Fruit fly (Drosophila melanogaster) whole organism, embryonic: Measurements from ENCODE around the gene Dus1.

Experiments used
- Asciz ChIP-seq: fragments of 200-800 bp; sonication (Bioruptor generic); optimal IDR thresholded peaks from 2 replicates; lab custom pipeline; 2017; ENCODE audit warnings: missing biosample characterization, mild to moderate bottlenecking, missing genetic modification characterization, missing genetic modification reagents
- Atf3 ChIP-seq: fragments of 200-800 bp; sonication (Bioruptor generic); optimal IDR thresholded peaks from 3 replicates; lab custom pipeline; 2016; ENCODE audit warnings: missing biosample characterization, missing genetic modification characterization
- Awh ChIP-seq: fragments of 200-800 bp; sonication (Bioruptor generic); IDR thresholded peaks from 2 replicates; pipeline ENCODE4, ENCODE4 v1.3.6; 2022; ENCODE audit warnings: missing biosample characterization, missing genetic modification characterization
- Bdp1 ChIP-seq: fragments of 200-800 bp; sonication (Bioruptor generic); optimal IDR thresholded peaks from 3 replicates; lab custom pipeline; 2016; ENCODE audit warnings: missing biosample characterization, missing genetic modification characterization
- CG10979 ChIP-seq: fragments of 200-800 bp; sonication (Bioruptor generic); optimal IDR thresholded peaks from 2 replicates; lab custom pipeline; 2018; ENCODE audit warnings: missing biosample characterization, mild to moderate bottlenecking, missing genetic modification characterization, moderate library complexity
- CG11560 ChIP-seq: fragments of 200-800 bp; sonication (Bioruptor generic); IDR thresholded peaks from 3 replicates; pipeline ENCODE4 v1.3.6; 2022; ENCODE audit warnings: missing biosample characterization, missing genetic modification characterization
- CG12299 ChIP-seq: fragments of 200-800 bp; sonication (Bioruptor generic); optimal IDR thresholded peaks from 2 replicates; lab custom pipeline; 2018; ENCODE audit warnings: missing biosample characterization, mild to moderate bottlenecking, missing genetic modification characterization
- CG12744 ChIP-seq: fragments of 200-800 bp; sonication (Bioruptor generic); optimal IDR thresholded peaks from 2 replicates; lab custom pipeline; 2016; ENCODE audit warnings: missing biosample characterization, missing genetic modification characterization
- CG12942 ChIP-seq: fragments of 200-800 bp; sonication (Bioruptor generic); optimal IDR thresholded peaks from 3 replicates; lab custom pipeline; 2016; ENCODE audit warnings: missing biosample characterization, missing genetic modification characterization
- CG14014 ChIP-seq: fragments of 200-800 bp; sonication (Bioruptor generic); IDR thresholded peaks from 2 replicates; pipeline ENCODE4 v1.3.6; 2022; ENCODE audit warnings: missing biosample characterization, missing genetic modification characterization
- CG14441 ChIP-seq: fragments of 200-800 bp; sonication (Bioruptor generic); IDR thresholded peaks from 2 replicates; pipeline ENCODE4 v1.3.6; 2022; ENCODE audit warnings: missing biosample characterization, missing genetic modification characterization
- CG14860 ChIP-seq: fragments of 200-800 bp; sonication (Bioruptor generic); IDR thresholded peaks from 3 replicates; pipeline ENCODE4 v1.3.6; 2022; ENCODE audit warnings: missing biosample characterization, missing genetic modification characterization; ENCODE audit not compliant: partially characterized antibody
- CG1529 ChIP-seq: fragments of 200-800 bp; sonication (Bioruptor generic); optimal IDR thresholded peaks from 3 replicates; lab custom pipeline; 2018; ENCODE audit warnings: missing biosample characterization, missing genetic modification characterization
- CG16813 ChIP-seq: fragments of 200-800 bp; sonication (Bioruptor generic); IDR thresholded peaks from 3 replicates; pipeline ENCODE4 v1.3.6; 2022; ENCODE audit warnings: missing biosample characterization, missing genetic modification characterization; ENCODE audit not compliant: partially characterized antibody
- CG17328 ChIP-seq: fragments of 200-800 bp; sonication (Bioruptor generic); IDR thresholded peaks from 2 replicates; pipeline ENCODE4 v1.3.6; 2022; ENCODE audit warnings: missing biosample characterization, missing genetic modification characterization
- CG17568 ChIP-seq: fragments of 200-800 bp; sonication (Bioruptor generic); optimal IDR thresholded peaks from 2 replicates; lab custom pipeline; 2018; ENCODE audit warnings: missing biosample characterization, mild to moderate bottlenecking, missing genetic modification characterization, moderate library complexity
- CG17612 ChIP-seq: fragments of 200-800 bp; sonication (Bioruptor generic); IDR thresholded peaks from 2 replicates; pipeline ENCODE4 v1.3.6; 2022; ENCODE audit warnings: missing biosample characterization, missing genetic modification characterization
- CG30020 ChIP-seq: fragments of 200-800 bp; optimal IDR thresholded peaks from 2 replicates; lab custom pipeline; 2019; ENCODE audit warnings: missing biosample characterization, mild to moderate bottlenecking, missing genetic modification characterization, moderate library complexity
- CG3407 ChIP-seq: fragments of 200-800 bp; sonication (Bioruptor generic); optimal IDR thresholded peaks from 2 replicates; lab custom pipeline; 2018; ENCODE audit warnings: missing biosample characterization, mild to moderate bottlenecking, missing genetic modification characterization
- CG3838 ChIP-seq: fragments of 200-800 bp; sonication (Bioruptor generic); optimal IDR thresholded peaks from 3 replicates; lab custom pipeline; 2016; ENCODE audit warnings: missing biosample characterization, missing genetic modification characterization
- CG43689 ChIP-seq: fragments of 200-800 bp; sonication (Bioruptor generic); IDR thresholded peaks from 2 replicates; pipeline ENCODE4 v1.3.6; 2022; ENCODE audit warnings: missing biosample characterization, missing genetic modification characterization
- CG6254 ChIP-seq: fragments of 200-800 bp; sonication (Bioruptor generic); optimal IDR thresholded peaks from 3 replicates; lab custom pipeline; 2017; ENCODE audit warnings: mild to moderate bottlenecking, missing biosample characterization, missing genetic modification reagents, missing genetic modification characterization
- CG6765 ChIP-seq: fragments of 200-800 bp; sonication (Bioruptor generic); optimal IDR thresholded peaks from 3 replicates; lab custom pipeline; 2017; ENCODE audit warnings: missing biosample characterization, mild to moderate bottlenecking, missing genetic modification characterization
- CG8281 ChIP-seq: fragments of 200-800 bp; sonication (Bioruptor generic); optimal IDR thresholded peaks from 2 replicates; lab custom pipeline; 2018; ENCODE audit warnings: missing biosample characterization, mild to moderate bottlenecking, missing genetic modification characterization, moderate library complexity
- CG8478 ChIP-seq: fragments of >200 bp; optimal IDR thresholded peaks from 2 replicates; lab custom pipeline; 2018
- CG9797 ChIP-seq: fragments of 200-800 bp; sonication (Bioruptor generic); optimal IDR thresholded peaks from 3 replicates; lab custom pipeline; 2018; ENCODE audit warnings: missing biosample characterization, mild to moderate bottlenecking, missing genetic modification characterization
- Dll ChIP-seq: fragments of 200-800 bp; sonication (Bioruptor generic); IDR thresholded peaks from 4 replicates; pipeline ENCODE4 v1.3.6; 2022; ENCODE audit warnings: missing biosample characterization, missing genetic modification characterization; ENCODE audit not compliant: partially characterized antibody
- Doc2 ChIP-seq: fragments of 200-800 bp; sonication (Bioruptor generic); IDR thresholded peaks from 2 replicates; pipeline ENCODE4 v1.3.6; 2022; ENCODE audit warnings: missing biosample characterization, missing genetic modification characterization
- Doc3 ChIP-seq: fragments of 200-800 bp; sonication (Bioruptor generic); IDR thresholded peaks from 3 replicates; pipeline ENCODE4 v1.3.6; 2022; ENCODE audit warnings: missing biosample characterization, missing genetic modification characterization; ENCODE audit not compliant: partially characterized antibody
- Dp ChIP-seq: fragments of 200-800 bp; sonication (Bioruptor generic); optimal IDR thresholded peaks from 2 replicates; lab custom pipeline; 2018; ENCODE audit warnings: missing biosample characterization, mild to moderate bottlenecking, missing genetic modification characterization, moderate library complexity
- Ets97D ChIP-seq: fragments of 200-800 bp; sonication (Bioruptor generic); optimal IDR thresholded peaks from 3 replicates; lab custom pipeline; 2016; ENCODE audit warnings: missing biosample characterization, missing genetic modification characterization
- Lpt ChIP-seq: fragments of >200 bp; optimal IDR thresholded peaks from 2 replicates; lab custom pipeline; 2018; ENCODE audit warnings: missing biosample characterization, missing genetic modification characterization
- Meics ChIP-seq: fragments of 200-800 bp; sonication (Bioruptor generic); optimal IDR thresholded peaks from 2 replicates; lab custom pipeline; 2017; ENCODE audit warnings: missing biosample characterization, mild to moderate bottlenecking, missing genetic modification characterization
- al ChIP-seq: fragments of 200-800 bp; sonication (Bioruptor generic); IDR thresholded peaks from 2 replicates; pipeline ENCODE4 v1.3.6; 2022; ENCODE audit warnings: missing biosample characterization, missing genetic modification characterization
- bab2 ChIP-seq: fragments of 200-800 bp; sonication (Bioruptor generic); optimal IDR thresholded peaks from 2 replicates; lab custom pipeline; 2016; ENCODE audit warnings: missing biosample characterization, missing genetic modification characterization
- br ChIP-seq: fragments of >200 bp; optimal IDR thresholded peaks from 2 replicates; lab custom pipeline; 2017
- cas ChIP-seq: fragments of 200-800 bp; sonication (Bioruptor generic); IDR thresholded peaks from 2 replicates; pipeline ENCODE4 v1.3.6; 2022; ENCODE audit warnings: missing biosample characterization, missing genetic modification characterization
- chif ChIP-seq, 2 experiments: fragments of 200-800 bp; sonication (Bioruptor generic); optimal IDR thresholded peaks; 3 replicates each; lab custom pipeline; 2016; ENCODE audit warnings: missing biosample characterization in 2 of 2, missing genetic modification characterization in 2 of 2
- hbn ChIP-seq: fragments of 200-800 bp; sonication (Bioruptor generic); IDR thresholded peaks from 2 replicates; pipeline ENCODE4 v1.3.6; 2022; ENCODE audit warnings: missing biosample characterization, missing genetic modification characterization; ENCODE audit not compliant: partially characterized antibody
- her ChIP-seq: fragments of 200-800 bp; sonication (Bioruptor generic); optimal IDR thresholded peaks from 2 replicates; lab custom pipeline; 2016; ENCODE audit warnings: missing biosample characterization, missing genetic modification characterization
- hth ChIP-seq: fragments of >200 bp; optimal IDR thresholded peaks from 2 replicates; lab custom pipeline; 2017; ENCODE audit warnings: inconsistent platforms
- lab ChIP-seq: fragments of 200-800 bp; sonication (Bioruptor generic); optimal IDR thresholded peaks from 3 replicates; lab custom pipeline; 2017; ENCODE audit warnings: missing biosample characterization, missing genetic modification characterization, mild to moderate bottlenecking, moderate library complexity, missing genetic modification reagents
- luna ChIP-seq: fragments of 200-800 bp; sonication (Bioruptor generic); optimal IDR thresholded peaks from 2 replicates; lab custom pipeline; 2016; ENCODE audit warnings: missing biosample characterization, missing genetic modification characterization
- nmo ChIP-seq: fragments of 200-800 bp; sonication (Bioruptor generic); optimal IDR thresholded peaks from 2 replicates; lab custom pipeline; 2018; ENCODE audit warnings: missing biosample characterization, mild to moderate bottlenecking, missing genetic modification characterization, moderate library complexity
- p53 ChIP-seq: fragments of 200-800 bp; sonication (Bioruptor generic); optimal IDR thresholded peaks from 2 replicates; lab custom pipeline; 2016; ENCODE audit warnings: missing biosample characterization, missing genetic modification characterization
- peb ChIP-seq: fragments of 200-800 bp; sonication (Bioruptor generic); IDR thresholded peaks from 2 replicates; pipeline ENCODE4 v1.3.6; 2022; ENCODE audit warnings: missing biosample characterization, missing genetic modification characterization
- pnt ChIP-seq: fragments of 200-800 bp; sonication (Bioruptor generic); optimal IDR thresholded peaks from 3 replicates; lab custom pipeline; 2016; ENCODE audit warnings: missing biosample characterization, missing genetic modification characterization
- schlank ChIP-seq: fragments of 200-800 bp; sonication (Bioruptor generic); optimal IDR thresholded peaks from 2 replicates; lab custom pipeline; 2018; ENCODE audit warnings: missing biosample characterization, mild to moderate bottlenecking, missing genetic modification characterization
- tgo ChIP-seq: fragments of 200-800 bp; sonication (Bioruptor generic); IDR thresholded peaks from 3 replicates; pipeline ENCODE4 v1.3.6; 2022; ENCODE audit warnings: missing biosample characterization, missing genetic modification characterization
- tna ChIP-seq: fragments of 200-800 bp; sonication (Bioruptor generic); IDR thresholded peaks from 2 replicates; pipeline ENCODE4 v1.3.6; 2022; ENCODE audit warnings: missing biosample characterization, missing genetic modification characterization; ENCODE audit not compliant: partially characterized antibody
- usp ChIP-seq: fragments of >200 bp; optimal IDR thresholded peaks from 2 replicates; lab custom pipeline; 2017; ENCODE audit warnings: missing biosample characterization, missing genetic modification characterization
- vnd ChIP-seq: fragments of 200-800 bp; sonication (Bioruptor generic); IDR thresholded peaks from 3 replicates; pipeline ENCODE4 v1.3.6; 2022; ENCODE audit warnings: missing biosample characterization, missing genetic modification characterization; ENCODE audit not compliant: partially characterized antibody

The Dus1 gene

DNA sequence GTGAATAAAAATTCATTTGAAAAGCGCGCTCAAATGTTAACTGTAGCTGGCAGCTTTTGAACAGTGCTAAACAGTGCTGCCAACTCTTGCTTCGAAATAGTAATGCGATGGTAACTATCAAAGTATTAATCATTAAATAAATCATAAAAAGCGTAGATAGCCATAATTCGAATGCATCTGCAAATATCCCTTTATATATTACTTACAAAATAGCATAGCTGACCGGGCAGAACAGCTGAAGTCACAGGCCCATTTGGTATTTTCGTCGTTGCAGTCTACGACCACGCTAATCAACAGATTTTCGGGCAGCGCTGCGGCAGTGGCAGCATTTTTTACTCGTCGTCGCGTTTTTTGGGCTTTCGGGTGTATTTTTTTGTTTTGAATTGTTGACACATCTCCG lies 34.1 kb upstream of the Dus1 start, which contains the start of gene Plc21C (continued):
- TF ChIP-seq Awh (GFP tag; lab: Robert Waterston, UW): no peak
- no peak for TF ChIP-seq CG3838 (GFP tag; lab: Kevin White, UChicago)
- TF ChIP-seq CG8478 (lab: Kevin White, UChicago): no peak
- no peak for TF ChIP-seq CG12744 (GFP tag; lab: Kevin White, UChicago)
- TF ChIP-seq luna (GFP tag; lab: Kevin White, UChicago): no peak
- TF ChIP-seq nmo (GFP tag; lab: Kevin White, UChicago): peak; percentile 77
- TF ChIP-seq CG17328 (GFP tag; lab: Robert Waterston, UW): no peak
- TF ChIP-seq CG3407 (GFP tag; lab: Kevin White, UChicago): no peak
- TF ChIP-seq hbn (GFP tag; lab: Robert Waterston, UW): 0 out of 2 replicates have a peak, but pooled peaks have one; percentile 25
- peak; percentile 60; the same call in 3 of the 4 replicates for TF ChIP-seq Dll
- peak; percentile 13 for TF ChIP-seq CG12942 (GFP tag; lab: Kevin White, UChicago)
- no peak for TF ChIP-seq CG8281
- peak; percentile 53; the same call in 2 of the 3 replicates for TF ChIP-seq CG16813 (GFP tag; lab: Robert Waterston, UW)
- no peak for TF ChIP-seq CG1529 (GFP tag; lab: Kevin White, UChicago)
- no peak for TF ChIP-seq Doc2 (GFP tag; lab: Robert Waterston, UW)
- TF ChIP-seq CG10979: peak; percentile 21
- no peak for TF ChIP-seq Asciz (GFP tag; lab: Kevin White, UChicago)
- TF ChIP-seq Meics: peak; percentile 20
- TF ChIP-seq CG12299 (tag; lab: Kevin White, UChicago): no peak
- TF ChIP-seq Bdp1 (GFP tag; lab: Kevin White, UChicago): peak; percentile 10
- peak; percentile 89 for TF ChIP-seq CG9797
- TF ChIP-seq p53 (GFP tag; lab: Kevin White, UChicago): no peak
- no peak for TF ChIP-seq schlank (tag; lab: Kevin White, UChicago)
- peak; percentile 93 for TF ChIP-seq her (GFP tag; lab: Kevin White, UChicago)
- no peak for TF ChIP-seq CG43689 (GFP tag; lab: Robert Waterston, UW)
- peak; percentile 48 for TF ChIP-seq CG14441 (GFP tag; lab: Robert Waterston, UW)
- TF ChIP-seq chif (GFP tag; optimal IDR thresholded peaks at IDR 0.05; lab: Kevin White, UChicago): peak; percentile 15 to 44
- peak; percentile 25 for TF ChIP-seq CG30020 (tag; lab: Kevin White, UChicago)
- no peak for TF ChIP-seq Atf3 (GFP tag; lab: Kevin White, UChicago)
- TF ChIP-seq al: peak; percentile 16; the same call in 1 of the 2 replicates
- TF ChIP-seq vnd (GFP tag; lab: Robert Waterston, UW): no peak
- TF ChIP-seq CG11560: peak; percentile 33; the same call in 1 of the 3 replicates
- TF ChIP-seq lab (GFP tag; lab: Kevin White, UChicago): no peak
- TF ChIP-seq usp (GFP tag; lab: Kevin White, UChicago): no peak
- TF ChIP-seq CG6765: no peak
- TF ChIP-seq peb (GFP tag; lab: Robert Waterston, UW): no peak
- TF ChIP-seq cas: no peak
- TF ChIP-seq CG6254 (GFP tag; lab: Kevin White, UChicago): no peak
- TF ChIP-seq CG17568 (GFP tag; lab: Kevin White, UChicago): peak; percentile 17
- TF ChIP-seq Ets97D (GFP tag; lab: Kevin White, UChicago): peak; percentile 84
- no peak for TF ChIP-seq br
- 0 out of 2 replicates have a peak, but pooled peaks have one; percentile 10 for TF ChIP-seq CG14014 (GFP tag; lab: Robert Waterston, UW)
- peak; percentile 25 for TF ChIP-seq pnt
- TF ChIP-seq Doc3 (GFP tag; lab: Robert Waterston, UW): no peak
- no peak for TF ChIP-seq CG17612 (GFP tag; lab: Robert Waterston, UW)
- TF ChIP-seq bab2 (GFP tag; lab: Kevin White, UChicago): peak; percentile 37
- TF ChIP-seq Lpt (GFP tag; lab: Kevin White, UChicago): no peak
- no peak for TF ChIP-seq CG14860
- TF ChIP-seq tgo: 0 out of 3 replicates have a peak, but pooled peaks have one; percentile 23
- peak; percentile 99 for TF ChIP-seq Dp (GFP tag; lab: Kevin White, UChicago)
- no peak for TF ChIP-seq tna (GFP tag; lab: Robert Waterston, UW)
- TF ChIP-seq hth (lab: Kevin White, UChicago): no peak
